Comparison of ENCODE assay signal across 2 fruit fly cellular contexts in genomic region chr3L:17549049-17549876, dm6.
A peak's percentile ranks its signal among the peaks of the same experiment; 100 is the strongest.
TF ChIP-seq lines count a peak whose summit lies in the region.

Gene Jon74E (minus strand): TSS chr3L:17549127.
Gene CG7542 (plus strand): TSS chr3L:17549826.

- TF ChIP-seq CTCF in whole organism, embryonic (GFP tag; optimal IDR thresholded peaks at IDR 0.05; lab: Kevin White, UChicago): peak; percentile 1

TF ChIP-seq in whole organism, embryonic, 481 proteins besides CTCF, POLR2A, EP300 and RAD21:
- TF ChIP-seq Trl (optimal IDR thresholded peaks at IDR 0.05; lab: Kevin White, UChicago) (peak in 1 of 2 experiments; percentile 1), Trl (GFP tag; optimal IDR thresholded peaks at IDR 0.05; lab: Kevin White, UChicago) (no peak), exex (tag; optimal IDR thresholded peaks at IDR 0.05; lab: Kevin White, UChicago) (peak; percentile 96), CG18619 (GFP tag; optimal IDR thresholded peaks at IDR 0.05; lab: Kevin White, UChicago) (no peak), HmgZ (tag; optimal IDR thresholded peaks at IDR 0.05; lab: Kevin White, UChicago) (peak; percentile 2), dpn (GFP tag; optimal IDR thresholded peaks at IDR 0.05; lab: Kevin White, UChicago) (no peak), CG15601 (tag; optimal IDR thresholded peaks at IDR 0.05; lab: Kevin White, UChicago) (peak; percentile 93), sug (tag; optimal IDR thresholded peaks at IDR 0.05; lab: Kevin White, UChicago) (peak; percentile 50), CG3163 (GFP tag; optimal IDR thresholded peaks at IDR 0.05; lab: Kevin White, UChicago) (peak; percentile 86), MBD-R2 (GFP tag; IDR thresholded peaks at IDR 0.05; lab: Robert Waterston, UW) (no peak), CG7745 (tag; optimal IDR thresholded peaks at IDR 0.05; lab: Kevin White, UChicago) (no peak), cwo (GFP tag; optimal IDR thresholded peaks at IDR 0.05; lab: Kevin White, UChicago) (peak; percentile 38), dmrt99B (tag; optimal IDR thresholded peaks at IDR 0.05; lab: Kevin White, UChicago) (no peak), mirr (GFP tag; optimal IDR thresholded peaks at IDR 0.05; lab: Kevin White, UChicago) (peak; percentile 93), CG11398 (GFP tag; optimal IDR thresholded peaks at IDR 0.05; lab: Kevin White, UChicago) (no peak), sens (GFP tag; lab: Kevin White, UChicago) (peak; percentile 20), chinmo (GFP tag; IDR thresholded peaks at IDR 0.05; lab: Robert Waterston, UW; ENCODE audit: partially characterized antibody) (0 out of 4 replicates have a peak, but pooled peaks have one; percentile 21), hbn (GFP tag; IDR thresholded peaks at IDR 0.05; lab: Robert Waterston, UW; ENCODE audit: partially characterized antibody) (no peak), grn (GFP tag; optimal IDR thresholded peaks at IDR 0.05; lab: Kevin White, UChicago) (peak; percentile 14), CG34376 (GFP tag; optimal IDR thresholded peaks at IDR 0.05; lab: Kevin White, UChicago) (peak; percentile 34), CG2199 (GFP tag; IDR thresholded peaks at IDR 0.05; lab: Robert Waterston, UW) (peak; percentile 44; the same call in 1 of the 3 replicates)
TF ChIP-seq in whole organism, embryonic: peak in this region for 13.

TF ChIP-seq in whole organism, prepupa, 60 proteins besides CTCF, POLR2A, EP300 and RAD21:
- TF ChIP-seq Met (GFP tag; optimal IDR thresholded peaks at IDR 0.05; lab: Kevin White, UChicago) (no peak), vri (GFP tag; optimal IDR thresholded peaks at IDR 0.05; lab: Kevin White, UChicago) (peak; percentile 54), CG16779 (tag; optimal IDR thresholded peaks at IDR 0.05; lab: Kevin White, UChicago) (no peak)
TF ChIP-seq in whole organism, prepupa: peak in this region for 1.
